Worm (Caenorhabditis elegans) whole organism, young adult: ENCODE measurements around the gene irld-20.

ENCODE experiments used
- F52B5.7 ChIP-seq: sonication (generic microtip); optimal IDR thresholded peaks from 2 replicates; lab custom pipeline; 2016; ENCODE audit warnings: mild to moderate bottlenecking, missing genetic modification characterization, missing compliant biosample characterization
- lag-1 ChIP-seq: fragments of 200-800 bp; sonication (Bioruptor generic); IDR thresholded peaks from 2 replicates; pipeline ENCODE4 v1.3.6; 2022; ENCODE audit warnings: missing genetic modification reagents, missing genetic modification characterization, missing compliant biosample characterization
- nfya-1 ChIP-seq: sonication (generic microtip); optimal IDR thresholded peaks from 2 replicates; lab custom pipeline; 2017; ENCODE audit warnings: antibody characterized with exemption, missing compliant biosample characterization, missing genetic modification characterization, borderline replicate concordance; ENCODE audit not compliant: insufficient read depth

DNA sequence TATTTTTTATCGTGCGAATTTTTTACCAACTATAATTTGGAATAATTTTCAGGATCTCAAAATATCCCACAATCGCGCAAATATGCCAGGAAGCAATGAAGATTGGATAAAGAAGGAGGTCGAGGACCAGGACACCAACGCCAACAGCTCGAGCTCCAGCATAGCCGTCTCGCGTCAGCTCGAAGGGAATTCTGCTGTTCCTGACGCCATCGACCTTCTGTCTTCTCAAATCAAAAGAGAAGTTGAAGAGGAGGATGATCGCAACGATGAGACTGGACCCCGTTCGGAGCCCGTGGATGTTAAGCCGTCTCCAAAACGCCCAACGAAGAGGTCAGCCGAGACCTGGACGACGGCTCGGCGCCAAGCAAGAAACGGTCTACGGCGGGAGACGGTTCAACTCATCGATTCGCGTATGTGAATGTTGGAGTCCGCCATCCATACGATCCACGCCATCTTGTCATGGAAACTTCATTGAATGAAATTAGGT is 4.5 kb upstream of the irld-20 start, which contains the start of gene Y111B2A.21:
- TF ChIP-seq lag-1 (GFP tag; lab: Robert Waterston, UW) (no peak), nfya-1 (tag; lab: Kevin White, UChicago) (no peak), F52B5.7 (tag; lab: Kevin White, UChicago) (no peak)
